In genomic region chrV:18364558-18364957, ce11 we compare ENCODE assay signal across 2 worm cellular contexts.
TF ChIP-seq lines count a peak whose summit lies in the region.

TSS of gene C08E8.9 (plus strand) at chrV:18364858.

TF ChIP-seq in whole organism, L1 larva, 84 proteins besides CTCF, POLR2A, EP300 and RAD21:
- TF ChIP-seq fos-1 (tag; optimal IDR thresholded peaks at IDR 0.05; lab: Kevin White, UChicago) (no peak), dsc-1 (tag; optimal IDR thresholded peaks at IDR 0.05; lab: Kevin White, UChicago) (peak; percentile 3)

TF ChIP-seq in whole organism, early embryonic, 17 proteins besides CTCF, POLR2A, EP300 and RAD21:
- TF ChIP-seq sea-1 (GFP tag; conservative IDR thresholded peaks at IDR 0.05; lab: Robert Waterston, UW) = no peak
- TF ChIP-seq aly-1 (tag; optimal IDR thresholded peaks at IDR 0.05; lab: Kevin White, UChicago) = no peak
- no peak for TF ChIP-seq pes-1 (GFP tag; IDR thresholded peaks at IDR 0.05; lab: Robert Waterston, UW)
- TF ChIP-seq ceh-36 (tag; optimal IDR thresholded peaks at IDR 0.05; lab: Kevin White, UChicago) = peak; percentile 57
- TF ChIP-seq ama-1 (optimal IDR thresholded peaks at IDR 0.05; lab: Kevin White, UChicago) = no peak
